Fruit fly (Drosophila melanogaster) whole organism, pupa: ENCODE results near the gene CG17781.

Source experiments
- CG10348 ChIP-seq: fragments of 200-800 bp; sonication (Bioruptor generic); IDR thresholded peaks from 2 replicates; pipeline ENCODE4 v1.3.6; 2022; ENCODE audit warnings: missing biosample characterization, missing genetic modification characterization
- CG12605 ChIP-seq: fragments of 200-800 bp; sonication (Bioruptor generic); IDR thresholded peaks from 2 replicates; pipeline ENCODE4 v1.3.6; 2022; ENCODE audit warnings: missing biosample characterization, missing genetic modification characterization
- CG14655 ChIP-seq: fragments of 200-800 bp; sonication (Bioruptor generic); optimal IDR thresholded peaks from 3 replicates; lab custom pipeline; 2017; ENCODE audit warnings: mild to moderate bottlenecking, missing biosample characterization, missing genetic modification reagents, missing genetic modification characterization
- CG4496 ChIP-seq: fragments of 200-800 bp; sonication (Bioruptor generic); IDR thresholded peaks from 3 replicates; pipeline ENCODE4 v1.3.6; 2022; ENCODE audit warnings: missing biosample characterization, missing genetic modification characterization
- EcR ChIP-seq: fragments of 200-800 bp; sonication (Bioruptor generic); optimal IDR thresholded peaks from 3 replicates; lab custom pipeline; 2019; ENCODE audit warnings: missing biosample characterization, missing genetic modification characterization, mild to moderate bottlenecking, moderate library complexity, missing genetic modification reagents
- Ets98B ChIP-seq: fragments of 200-800 bp; sonication (Bioruptor generic); IDR thresholded peaks from 2 replicates; pipeline ENCODE4 v1.3.6; 2022; ENCODE audit warnings: missing biosample characterization, missing genetic modification characterization
- Pif1A ChIP-seq: fragments of 200-800 bp; sonication (Bioruptor generic); optimal IDR thresholded peaks from 3 replicates; lab custom pipeline; 2016; ENCODE audit warnings: missing biosample characterization, missing genetic modification characterization
- Pif1B ChIP-seq: fragments of 200-800 bp; sonication (Bioruptor generic); optimal IDR thresholded peaks from 3 replicates; lab custom pipeline; 2016; ENCODE audit warnings: missing biosample characterization, missing genetic modification characterization
- Snoo ChIP-seq: fragments of 200-800 bp; sonication (Bioruptor generic); optimal IDR thresholded peaks from 3 replicates; lab custom pipeline; 2017; ENCODE audit warnings: missing biosample characterization, mild to moderate bottlenecking, missing genetic modification characterization, inconsistent platforms

DNA sequence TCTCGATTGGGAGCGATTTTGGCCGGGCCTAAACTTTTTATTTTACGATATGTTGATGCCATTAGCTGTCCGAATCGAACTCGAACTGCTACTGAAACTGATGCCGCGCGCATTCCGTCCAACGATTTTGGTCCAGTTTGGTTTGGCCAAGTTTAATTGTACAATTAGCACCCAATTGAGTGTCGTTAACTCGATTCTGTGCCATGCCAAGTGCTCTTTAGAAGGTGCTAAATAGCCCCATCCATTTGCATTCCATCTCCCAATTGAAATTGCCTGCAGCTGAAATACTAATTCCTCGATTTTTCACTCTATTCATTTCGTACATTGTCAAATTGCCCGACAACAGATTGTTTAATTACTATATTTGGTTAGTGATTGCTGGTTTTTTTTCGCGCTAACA, at the start of gene CG17781:
- TF ChIP-seq CG12605 (GFP tag; lab: Robert Waterston, UW) (no peak), EcR (GFP tag; lab: Kevin White, UChicago) (no peak), Snoo (tag; lab: Kevin White, UChicago) (no peak), CG14655 (GFP tag; lab: Kevin White, UChicago) (no peak), CG10348 (no peak), Pif1A (GFP tag; lab: Kevin White, UChicago) (no peak), Pif1B (no peak), Ets98B (no peak), CG4496 (GFP tag; lab: Robert Waterston, UW) (no peak)
